Worm (Caenorhabditis elegans) whole organism, late embryonic: ENCODE measurements around the gene C44B7.5.
"Not testable (repeated sequence)": the region's sequence is repeated elsewhere in the genome, so short reads cannot be mapped to it uniquely, and the experiment has no call there.

Source experiments
- C08G9.2 ChIP-seq: sonication (generic microtip); optimal IDR thresholded peaks from 2 replicates; lab custom pipeline; 2016; ENCODE audit warnings: mild to moderate bottlenecking, missing genetic modification characterization, moderate library complexity, missing compliant biosample characterization
- C38D4.7 ChIP-seq: fragments of 200-800 bp; sonication (Bioruptor generic); optimal IDR thresholded peaks from 2 replicates; lab custom pipeline; 2018; ENCODE audit warnings: mild to moderate bottlenecking, missing genetic modification characterization, moderate library complexity, missing compliant biosample characterization
- K02D7.2 ChIP-seq: sonication (generic microtip); optimal IDR thresholded peaks from 2 replicates; lab custom pipeline; 2017; ENCODE audit warnings: mild to moderate bottlenecking, missing genetic modification characterization, missing compliant biosample characterization
- K09A11.1 ChIP-seq: sonication (generic microtip); optimal IDR thresholded peaks from 2 replicates; lab custom pipeline; 2017; ENCODE audit warnings: antibody characterized with exemption, mild to moderate bottlenecking, missing genetic modification characterization, missing compliant biosample characterization; ENCODE audit not compliant: insufficient read depth
- ama-1 ChIP-seq: fragments of 150-350 bp; optimal IDR thresholded peaks from 2 replicates; lab custom pipeline; 2014
- ceh-18 ChIP-seq: sonication (generic microtip); optimal IDR thresholded peaks from 2 replicates; lab custom pipeline; 2016; ENCODE audit warnings: missing genetic modification characterization, missing compliant biosample characterization
- ceh-19 ChIP-seq: fragments of 200-800 bp; sonication (Bioruptor generic); optimal IDR thresholded peaks from 2 replicates; lab custom pipeline; 2018; ENCODE audit warnings: mild to moderate bottlenecking, missing genetic modification characterization, missing compliant biosample characterization
- ceh-2 ChIP-seq: sonication (generic microtip); optimal IDR thresholded peaks from 2 replicates; lab custom pipeline; 2016; ENCODE audit warnings: missing genotype, missing genetic modification characterization, missing compliant biosample characterization
- ceh-30 ChIP-seq: fragments of 150-350 bp; optimal IDR thresholded peaks from 2 replicates; lab custom pipeline; 2014; ENCODE audit warnings: missing biosample characterization, missing genetic modification characterization
- ceh-31 ChIP-seq: sonication (generic microtip); optimal IDR thresholded peaks from 2 replicates; lab custom pipeline; 2016; ENCODE audit warnings: missing genetic modification characterization, missing compliant biosample characterization
- ceh-34 ChIP-seq: sonication (generic microtip); optimal IDR thresholded peaks from 2 replicates; lab custom pipeline; 2016; ENCODE audit warnings: mild to moderate bottlenecking, missing genetic modification characterization, missing compliant biosample characterization
- ceh-45 ChIP-seq: fragments of 200-800 bp; sonication (Bioruptor generic); IDR thresholded peaks from 2 replicates; pipeline ENCODE4 v1.3.6; 2022; ENCODE audit warnings: missing genetic modification reagents, missing genetic modification characterization, missing compliant biosample characterization
- ceh-48 ChIP-seq: sonication (generic microtip); optimal IDR thresholded peaks from 2 replicates; lab custom pipeline; 2016; ENCODE audit warnings: missing genetic modification characterization, inconsistent platforms, missing compliant biosample characterization
- ceh-9 ChIP-seq: sonication (generic microtip); optimal IDR thresholded peaks from 2 replicates; lab custom pipeline; 2016; ENCODE audit warnings: mild to moderate bottlenecking, missing genetic modification characterization, inconsistent platforms, missing compliant biosample characterization
- che-1 ChIP-seq: sonication (generic microtip); optimal IDR thresholded peaks from 2 replicates; lab custom pipeline; 2016; ENCODE audit warnings: mild to moderate bottlenecking, missing genetic modification characterization, missing compliant biosample characterization
- dmd-4 ChIP-seq: sonication (generic microtip); optimal IDR thresholded peaks from 2 replicates; lab custom pipeline; 2016; ENCODE audit warnings: borderline replicate concordance, missing genetic modification characterization, missing compliant biosample characterization
- dve-1 ChIP-seq: sonication (generic microtip); optimal IDR thresholded peaks from 2 replicates; lab custom pipeline; 2017; ENCODE audit warnings: antibody characterized with exemption, mild to moderate bottlenecking, missing genetic modification characterization, missing compliant biosample characterization
- elt-2 ChIP-seq: sonication (generic microtip); optimal IDR thresholded peaks from 2 replicates; lab custom pipeline; 2016; ENCODE audit warnings: missing genetic modification reagents, missing genetic modification characterization, missing compliant biosample characterization
- elt-4 ChIP-seq: sonication (generic microtip); optimal IDR thresholded peaks from 2 replicates; lab custom pipeline; 2016; ENCODE audit warnings: missing genetic modification characterization, missing compliant biosample characterization
- ets-4 ChIP-seq: sonication (generic microtip); optimal IDR thresholded peaks from 2 replicates; lab custom pipeline; 2016; ENCODE audit warnings: missing genetic modification characterization, missing compliant biosample characterization
- fax-1 ChIP-seq: sonication (generic microtip); optimal IDR thresholded peaks from 2 replicates; lab custom pipeline; 2016; ENCODE audit warnings: missing genotype, missing genetic modification characterization, missing compliant biosample characterization
- fkh-6 ChIP-seq: sonication (generic microtip); optimal IDR thresholded peaks from 2 replicates; lab custom pipeline; 2016; ENCODE audit warnings: missing genetic modification characterization, missing compliant biosample characterization
- gmeb-2 ChIP-seq: sonication (generic microtip); optimal IDR thresholded peaks from 2 replicates; lab custom pipeline; 2016; ENCODE audit warnings: missing genetic modification characterization, inconsistent platforms, missing compliant biosample characterization
- hlh-6 ChIP-seq: sonication (generic microtip); optimal IDR thresholded peaks from 2 replicates; lab custom pipeline; 2016; ENCODE audit warnings: missing genotype, missing genetic modification characterization, missing compliant biosample characterization
- lim-6 ChIP-seq: sonication (generic microtip); optimal IDR thresholded peaks from 2 replicates; lab custom pipeline; 2016; ENCODE audit warnings: missing genetic modification characterization, missing compliant biosample characterization
- lin-11 ChIP-seq: fragments of 200-800 bp; sonication (Bioruptor generic); optimal IDR thresholded peaks from 2 replicates; lab custom pipeline; 2018; ENCODE audit warnings: mild to moderate bottlenecking, missing genetic modification characterization, missing compliant biosample characterization
- madf-2 ChIP-seq: sonication (generic microtip); optimal IDR thresholded peaks from 2 replicates; lab custom pipeline; 2017; ENCODE audit warnings: missing genetic modification characterization, missing compliant biosample characterization
- nfya-1 ChIP-seq: sonication (generic microtip); optimal IDR thresholded peaks from 2 replicates; lab custom pipeline; 2017; ENCODE audit warnings: missing genetic modification characterization, mild to moderate bottlenecking, missing compliant biosample characterization, antibody characterized with exemption, moderate library complexity
- nhr-11 ChIP-seq: fragments of 150-350 bp; optimal IDR thresholded peaks from 2 replicates; lab custom pipeline; 2014; ENCODE audit warnings: missing biosample characterization, missing genetic modification characterization
- pat-9 ChIP-seq: fragments of 200-800 bp; sonication (Bioruptor generic); optimal IDR thresholded peaks from 2 replicates; lab custom pipeline; 2018; ENCODE audit warnings: mild to moderate bottlenecking, missing genetic modification characterization, moderate library complexity, missing compliant biosample characterization
- pax-1 ChIP-seq: fragments of 150-350 bp; optimal IDR thresholded peaks from 2 replicates; lab custom pipeline; 2014; ENCODE audit warnings: missing biosample characterization, missing genetic modification characterization
- pha-2 ChIP-seq: sonication (generic microtip); optimal IDR thresholded peaks from 2 replicates; lab custom pipeline; 2017; ENCODE audit warnings: mild to moderate bottlenecking, missing genetic modification characterization, missing compliant biosample characterization
- pqm-1 ChIP-seq: sonication (generic microtip); optimal IDR thresholded peaks from 2 replicates; lab custom pipeline; 2016; ENCODE audit warnings: missing genetic modification characterization, missing compliant biosample characterization
- pros-1 ChIP-seq: fragments of 150-350 bp; optimal IDR thresholded peaks from 2 replicates; lab custom pipeline; 2014; ENCODE audit warnings: missing biosample characterization, missing genetic modification reagents, missing genetic modification characterization
- ref-2 ChIP-seq: sonication (generic microtip); optimal IDR thresholded peaks from 2 replicates; lab custom pipeline; 2016; ENCODE audit warnings: missing genetic modification characterization, missing compliant biosample characterization
- sdc-2 ChIP-seq: sonication (generic microtip); optimal IDR thresholded peaks from 2 replicates; lab custom pipeline; 2016; ENCODE audit warnings: missing genotype, missing genetic modification characterization, missing compliant biosample characterization
- sox-4 ChIP-seq: sonication (generic microtip); optimal IDR thresholded peaks from 2 replicates; lab custom pipeline; 2017; ENCODE audit warnings: mild to moderate bottlenecking, missing genetic modification characterization, inconsistent platforms, missing compliant biosample characterization
- syd-9 ChIP-seq: sonication (generic microtip); optimal IDR thresholded peaks from 2 replicates; lab custom pipeline; 2016; ENCODE audit warnings: mild to moderate bottlenecking, missing genetic modification characterization, moderate library complexity, missing compliant biosample characterization
- ttx-3 ChIP-seq: sonication (generic microtip); optimal IDR thresholded peaks from 2 replicates; lab custom pipeline; 2016; ENCODE audit warnings: missing genetic modification reagents, missing genetic modification characterization, missing compliant biosample characterization
- unc-42 ChIP-seq: sonication (generic microtip); optimal IDR thresholded peaks from 2 replicates; lab custom pipeline; 2016; ENCODE audit warnings: missing genotype, missing genetic modification characterization, missing compliant biosample characterization
- zip-5 ChIP-seq: sonication (generic microtip); optimal IDR thresholded peaks from 2 replicates; lab custom pipeline; 2016; ENCODE audit warnings: missing genetic modification characterization, missing compliant biosample characterization
- ztf-16 ChIP-seq: sonication (generic microtip); optimal IDR thresholded peaks from 2 replicates; lab custom pipeline; 2017; ENCODE audit warnings: missing genetic modification characterization, missing compliant biosample characterization

C44B7.5 gene

DNA sequence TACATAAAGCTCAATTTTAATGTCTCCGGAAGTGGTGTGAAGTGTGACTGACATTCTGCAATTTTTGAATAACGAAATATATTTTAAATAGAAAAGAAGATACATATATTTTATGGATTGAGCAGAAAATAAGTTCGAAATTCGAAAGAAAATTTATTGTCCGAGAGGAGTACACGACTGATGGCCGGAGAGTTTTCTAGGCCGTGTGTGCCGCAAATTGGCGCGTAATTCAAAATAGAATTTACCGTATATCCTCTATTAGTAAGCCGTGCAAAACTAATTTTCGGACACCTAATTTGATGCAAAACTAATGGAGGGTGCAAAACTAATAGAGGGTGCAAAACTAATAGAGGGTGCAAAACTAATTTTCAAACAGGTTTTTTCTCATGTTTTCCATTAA is 40.9 kb upstream of the C44B7.5 start, which contains the start of gene cyn-10 (continued):
- no peak for TF ChIP-seq C38D4.7 (GFP tag; lab: Kevin White, UChicago)
- peak; percentile 95 for TF ChIP-seq ceh-31 (tag; lab: Kevin White, UChicago)
- no peak for TF ChIP-seq che-1 (tag; lab: Kevin White, UChicago)
- TF ChIP-seq fkh-6 (tag; lab: Kevin White, UChicago) = peak; percentile 55
- peak; percentile 89 for TF ChIP-seq ets-4 (tag; lab: Kevin White, UChicago)
- no peak for TF ChIP-seq ceh-9 (tag; lab: Kevin White, UChicago)
- peak; percentile 50 for TF ChIP-seq gmeb-2 (tag; lab: Kevin White, UChicago)
- TF ChIP-seq hlh-6 (tag; lab: Kevin White, UChicago) = no peak
- TF ChIP-seq unc-42 (tag; lab: Kevin White, UChicago) = peak; percentile 59
- TF ChIP-seq pros-1 (tag; lab: Kevin White, UChicago) = no peak
- TF ChIP-seq sdc-2 = no peak
- no peak for TF ChIP-seq elt-4 (tag; lab: Kevin White, UChicago)
- TF ChIP-seq dmd-4 = no peak
- TF ChIP-seq nhr-11 (tag; lab: Kevin White, UChicago) = no peak
- TF ChIP-seq ceh-48 = no peak
- peak; percentile 61 for TF ChIP-seq elt-2 (tag; lab: Kevin White, UChicago)

DNA sequence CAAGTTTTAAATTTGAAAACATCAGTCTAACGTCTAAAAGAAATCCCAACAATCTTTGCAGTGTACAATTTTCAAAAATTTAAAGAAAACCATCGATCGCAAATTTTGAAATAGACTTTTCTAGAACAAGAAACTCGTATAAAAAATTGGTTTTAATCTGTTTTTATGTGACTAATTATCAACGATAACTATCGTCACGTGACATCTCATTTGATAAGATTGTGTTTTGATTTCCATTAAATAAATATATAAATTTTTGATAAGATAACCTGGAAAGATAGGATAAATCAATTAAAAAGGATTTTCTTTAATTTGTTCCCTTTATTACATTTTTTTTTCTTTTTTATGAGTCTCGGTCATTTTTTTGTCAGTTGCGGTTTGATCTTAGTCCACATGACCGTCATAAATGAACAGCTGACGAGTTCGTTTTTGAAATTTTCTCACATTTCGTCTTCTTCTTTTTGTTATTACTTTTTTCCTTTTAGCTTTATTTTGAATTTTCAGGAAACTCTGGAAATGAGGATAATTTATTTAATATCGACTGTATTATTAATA is 37.3 kb upstream of the C44B7.5 start, which contains the start of gene asm-1:
TSS of gene asm-1 (plus strand) at position 505 of the 555 bp plus-strand sequence.
- TF ChIP-seq elt-2 (tag; lab: Kevin White, UChicago) (peak; percentile 62), lin-11 (no peak)
- TF ChIP-seq, all 69 proteins: peak for 1

DNA sequence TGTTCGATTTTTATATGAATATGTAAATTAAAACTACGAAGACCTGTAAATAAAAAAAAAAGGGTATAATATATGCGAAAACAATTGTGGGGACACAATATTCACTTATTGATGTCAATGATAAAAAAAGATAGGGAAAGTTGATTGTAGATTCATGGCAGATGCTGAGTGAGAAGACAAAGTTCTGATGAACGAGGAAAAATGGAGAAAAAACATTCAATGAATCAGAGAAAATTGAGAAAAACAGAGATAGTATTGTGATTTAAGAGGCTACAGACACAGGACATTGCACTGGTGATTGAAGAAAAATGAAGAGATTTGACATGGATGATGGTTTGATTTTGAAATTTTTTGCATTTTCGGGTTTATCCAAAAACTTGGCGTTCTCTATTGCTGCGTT is 36.3 kb upstream of the C44B7.5 start:
- TF ChIP-seq hlh-6 (tag; lab: Kevin White, UChicago) = no peak
- no peak for TF ChIP-seq ztf-16 (tag; lab: Kevin White, UChicago)
- no peak for TF ChIP-seq zip-5 (tag; lab: Kevin White, UChicago)
- TF ChIP-seq unc-42 (tag; lab: Kevin White, UChicago) = no peak
- no peak for TF ChIP-seq madf-2 (tag; lab: Kevin White, UChicago)
- TF ChIP-seq ceh-31 (tag; lab: Kevin White, UChicago) = no peak
- no peak for TF ChIP-seq ceh-34 (tag; lab: Kevin White, UChicago)
- TF ChIP-seq ceh-19 (GFP tag; lab: Kevin White, UChicago) = no peak
- TF ChIP-seq ttx-3 (tag; lab: Kevin White, UChicago) = no peak
- no peak for TF ChIP-seq gmeb-2 (tag; lab: Kevin White, UChicago)
- TF ChIP-seq ceh-18 (tag; lab: Kevin White, UChicago) = no peak
- no peak for TF ChIP-seq K02D7.2 (tag; lab: Kevin White, UChicago)
- TF ChIP-seq ceh-2 (tag; lab: Kevin White, UChicago) = no peak
- TF ChIP-seq pha-2 = no peak
- TF ChIP-seq pax-1 (tag; lab: Kevin White, UChicago) = no peak
- TF ChIP-seq syd-9 (tag; lab: Kevin White, UChicago) = no peak
- TF ChIP-seq pat-9 = no peak
- TF ChIP-seq ceh-30 (tag; lab: Kevin White, UChicago) = no peak

DNA sequence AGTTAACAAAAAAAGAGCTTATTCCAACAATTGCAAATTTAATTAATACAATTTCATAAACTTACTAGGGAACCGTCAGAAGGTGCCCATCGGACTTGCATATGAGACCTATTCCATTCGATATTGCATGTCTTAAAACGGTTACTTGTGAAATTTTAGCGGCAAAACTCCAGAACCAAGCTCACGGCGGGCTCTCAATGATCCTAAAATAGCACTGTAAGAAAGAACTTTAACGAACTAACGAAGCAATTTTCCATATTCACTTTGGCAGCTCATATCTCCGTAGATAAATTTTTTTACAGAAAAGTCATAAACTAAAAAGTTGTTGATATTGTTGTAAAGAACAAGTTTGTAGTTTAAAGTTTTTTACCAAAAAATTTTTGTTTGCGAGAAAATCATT is 35.3 kb upstream of the C44B7.5 start, which contains the start of gene B0252.3:
TSS of gene B0252.3 (minus strand) at position 101 of the 400 bp plus-strand sequence.
- not testable (repeated sequence) for TF ChIP-seq pha-2; gmeb-2 (tag; lab: Kevin White, UChicago); ref-2 (tag; lab: Kevin White, UChicago)

DNA sequence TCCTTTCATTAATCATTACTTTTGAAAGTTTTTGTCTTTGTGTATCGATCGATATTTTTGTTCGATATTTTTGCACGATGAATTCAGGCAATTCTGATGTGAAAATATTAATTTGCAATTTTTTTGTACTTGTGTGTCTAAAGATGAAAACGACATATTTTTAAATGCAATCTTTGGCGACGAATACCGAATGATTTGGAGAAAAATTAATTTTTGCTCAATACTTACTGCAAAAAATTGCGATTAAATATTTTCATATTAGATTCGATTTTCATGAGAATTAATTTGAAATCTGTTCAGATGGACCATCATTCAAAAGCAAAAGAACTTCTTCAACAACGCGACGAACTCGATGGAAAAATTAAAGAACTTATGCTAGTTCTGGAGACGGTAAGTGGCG is 29.4 kb upstream of the C44B7.5 start, which contains the start of gene psmd-9:
TSS of gene psmd-9 (plus strand) at position 301 of the 400 bp plus-strand sequence.
- TF ChIP-seq ceh-19 (GFP tag; lab: Kevin White, UChicago) (no peak), ama-1 (lab: Kevin White, UChicago) (no peak), lim-6 (no peak), C08G9.2 (tag; lab: Kevin White, UChicago) (no peak), dve-1 (tag; lab: Kevin White, UChicago) (no peak), ceh-2 (tag; lab: Kevin White, UChicago) (no peak), fax-1 (tag; lab: Kevin White, UChicago) (no peak), sox-4 (no peak), elt-4 (tag; lab: Kevin White, UChicago) (no peak), madf-2 (tag; lab: Kevin White, UChicago) (no peak), fkh-6 (tag; lab: Kevin White, UChicago) (no peak), ceh-45 (GFP tag; lab: Robert Waterston, UW) (no peak), nhr-11 (tag; lab: Kevin White, UChicago) (no peak), nfya-1 (tag; lab: Kevin White, UChicago) (no peak), pqm-1 (no peak), ceh-30 (tag; lab: Kevin White, UChicago) (no peak), lin-11 (no peak), syd-9 (tag; lab: Kevin White, UChicago) (no peak), C38D4.7 (GFP tag; lab: Kevin White, UChicago) (no peak), K09A11.1 (tag; lab: Kevin White, UChicago) (no peak)
